Worm (Caenorhabditis elegans) whole organism, young adult: ENCODE results near the gene C08B6.11.
A peak's percentile ranks its signal among the peaks of the same experiment; 100 is the strongest.

Experiments used
- B0019.2 ChIP-seq: fragments of 200-800 bp; sonication (Bioruptor generic); conservative IDR thresholded peaks from 2 replicates; pipeline ENCODE4 v1.3.6; 2022; ENCODE audit warnings: missing genetic modification reagents, missing genetic modification characterization, missing compliant biosample characterization
- B0261.1 ChIP-seq: sonication (generic microtip); optimal IDR thresholded peaks from 2 replicates; lab custom pipeline; 2016; ENCODE audit warnings: mild to moderate bottlenecking, missing genetic modification characterization, moderate library complexity, missing compliant biosample characterization
- F37B4.10 ChIP-seq: fragments of 200-800 bp; sonication (Bioruptor generic); IDR thresholded peaks from 2 replicates; pipeline ENCODE4 v1.3.6; 2022; ENCODE audit warnings: missing genetic modification characterization, missing compliant biosample characterization
- Y53G8AR.9 ChIP-seq: fragments of 200-800 bp; sonication (Bioruptor generic); conservative IDR thresholded peaks from 2 replicates; pipeline ENCODE4 v1.3.6; 2022; ENCODE audit warnings: missing genetic modification reagents, missing genetic modification characterization, missing compliant biosample characterization
- Y56A3A.18 ChIP-seq: fragments of 200-800 bp; sonication (Bioruptor generic); IDR thresholded peaks from 2 replicates; pipeline ENCODE4 v1.3.6; 2022; ENCODE audit warnings: missing genetic modification reagents, missing genetic modification characterization, missing compliant biosample characterization
- Y95B8A.8 ChIP-seq: fragments of 200-800 bp; sonication (Bioruptor generic); IDR thresholded peaks from 2 replicates; pipeline ENCODE4 v1.3.6; 2022; ENCODE audit warnings: missing genetic modification reagents, missing genetic modification characterization, missing compliant biosample characterization
- athp-1 ChIP-seq: sonication (generic microtip); optimal IDR thresholded peaks from 2 replicates; lab custom pipeline; 2017; ENCODE audit warnings: mild to moderate bottlenecking, missing genetic modification characterization, missing compliant biosample characterization
- attf-3 ChIP-seq: fragments of 200-800 bp; sonication (Bioruptor generic); conservative IDR thresholded peaks from 2 replicates; pipeline ENCODE4 v1.3.6; 2022; ENCODE audit warnings: missing genetic modification reagents, missing genetic modification characterization, missing compliant biosample characterization
- bed-1 ChIP-seq: fragments of 200-800 bp; sonication (Bioruptor generic); IDR thresholded peaks from 2 replicates; pipeline ENCODE4 v1.3.6; 2022; ENCODE audit warnings: missing genetic modification reagents, missing genetic modification characterization, missing compliant biosample characterization
- cebp-2 ChIP-seq: fragments of 200-800 bp; sonication (Bioruptor generic); IDR thresholded peaks from 2 replicates; pipeline ENCODE4 v1.3.6; 2022; ENCODE audit warnings: missing genetic modification characterization, missing compliant biosample characterization
- egl-44 ChIP-seq: fragments of 200-800 bp; sonication (Bioruptor generic); IDR thresholded peaks from 2 replicates; pipeline ENCODE4 v1.3.6; 2022; ENCODE audit warnings: missing genetic modification reagents, missing genetic modification characterization, missing compliant biosample characterization
- egrh-3 ChIP-seq: fragments of 200-800 bp; sonication (Bioruptor generic); IDR thresholded peaks from 2 replicates; pipeline ENCODE4 v1.3.6; 2022; ENCODE audit warnings: missing genetic modification reagents, missing genetic modification characterization, missing compliant biosample characterization
- ets-4 ChIP-seq: fragments of 200-800 bp; sonication (Bioruptor generic); optimal IDR thresholded peaks from 2 replicates; lab custom pipeline; 2018; ENCODE audit warnings: mild to moderate bottlenecking, missing genetic modification characterization, missing compliant biosample characterization
- fkh-3 ChIP-seq: sonication (generic microtip); optimal IDR thresholded peaks from 2 replicates; lab custom pipeline; 2016; ENCODE audit warnings: mild to moderate bottlenecking, missing genetic modification characterization, missing compliant biosample characterization
- gei-17 ChIP-seq: fragments of 200-800 bp; sonication (Bioruptor generic); optimal IDR thresholded peaks from 2 replicates; lab custom pipeline; 2018; ENCODE audit warnings: mild to moderate bottlenecking, missing genetic modification characterization, missing compliant biosample characterization
- hlh-26 ChIP-seq: fragments of 200-800 bp; sonication (Bioruptor generic); conservative IDR thresholded peaks from 2 replicates; pipeline ENCODE4 v1.3.6; 2022; ENCODE audit warnings: missing genetic modification reagents, missing genetic modification characterization, missing compliant biosample characterization
- hmg-1.2 ChIP-seq: fragments of 200-800 bp; sonication (Bioruptor generic); IDR thresholded peaks from 2 replicates; pipeline ENCODE4 v1.3.6; 2022; ENCODE audit warnings: missing genetic modification reagents, missing genetic modification characterization, missing compliant biosample characterization
- hmg-20 ChIP-seq: fragments of 200-800 bp; sonication (Bioruptor generic); IDR thresholded peaks from 2 replicates; pipeline ENCODE4 v1.3.6; 2022; ENCODE audit warnings: missing genetic modification reagents, missing genetic modification characterization, missing compliant biosample characterization
- let-607 ChIP-seq, 2 experiments: fragments of 200-800 bp in 1 of 2; sonication (Bioruptor generic) in 1 of 2; sonication (generic microtip) in 1 of 2; optimal IDR thresholded peaks; 2 replicates each; lab custom pipeline; 2016 to 2018; ENCODE audit warnings: mild to moderate bottlenecking in 2 of 2, missing compliant biosample characterization in 2 of 2, missing genetic modification characterization in 2 of 2, moderate library complexity in 2 of 2, missing genotype in 1 of 2
- lin-26 ChIP-seq: fragments of 200-800 bp; sonication (Bioruptor generic); IDR thresholded peaks from 2 replicates; pipeline ENCODE4 v1.3.6; 2022; ENCODE audit warnings: missing genetic modification reagents, missing genetic modification characterization, missing compliant biosample characterization
- lin-35 ChIP-seq, 3 experiments: fragments of 150-350 bp in 2 of 3; sonication (generic microtip) in 1 of 3; optimal IDR thresholded peaks; 2 replicates each; lab custom pipeline; 2014 to 2018; ENCODE audit warnings: missing biosample characterization in 3 of 3, missing genetic modification characterization in 3 of 3, missing genetic modification reagents in 3 of 3
- lir-1 ChIP-seq: fragments of 200-800 bp; sonication (Bioruptor generic); conservative IDR thresholded peaks from 2 replicates; pipeline ENCODE4 v1.3.6; 2022; ENCODE audit warnings: missing genetic modification reagents, missing genetic modification characterization, missing compliant biosample characterization
- lsy-27 ChIP-seq: sonication (generic microtip); optimal IDR thresholded peaks from 2 replicates; lab custom pipeline; 2017; ENCODE audit warnings: missing genetic modification characterization, mild to moderate bottlenecking, missing compliant biosample characterization, antibody characterized with exemption, missing genotype, borderline replicate concordance; ENCODE audit not compliant: insufficient read depth
- madf-6 ChIP-seq: fragments of 200-800 bp; sonication (Bioruptor generic); IDR thresholded peaks from 2 replicates; pipeline ENCODE4 v1.3.6; 2022; ENCODE audit warnings: missing genetic modification reagents, missing genetic modification characterization, missing compliant biosample characterization
- madf-8 ChIP-seq: fragments of 200-800 bp; sonication (Bioruptor generic); conservative IDR thresholded peaks from 2 replicates; pipeline ENCODE4 v1.3.6; 2022; ENCODE audit warnings: missing genetic modification reagents, missing genetic modification characterization, missing compliant biosample characterization
- mcd-1 ChIP-seq: fragments of 200-800 bp; sonication (Bioruptor generic); IDR thresholded peaks from 2 replicates; pipeline ENCODE4 v1.3.6; 2022; ENCODE audit warnings: missing genetic modification reagents, missing genetic modification characterization, missing compliant biosample characterization
- mel-28 ChIP-seq: sonication (generic microtip); optimal IDR thresholded peaks from 2 replicates; lab custom pipeline; 2016; ENCODE audit warnings: borderline replicate concordance, mild to moderate bottlenecking, missing genetic modification characterization, missing compliant biosample characterization
- nfyb-1 ChIP-seq: fragments of 200-800 bp; sonication (Bioruptor generic); IDR thresholded peaks from 2 replicates; pipeline ENCODE4 v1.3.6; 2022; ENCODE audit warnings: missing genetic modification reagents, missing genetic modification characterization, missing compliant biosample characterization
- nhr-27 ChIP-seq: fragments of 200-800 bp; sonication (Bioruptor generic); optimal IDR thresholded peaks from 2 replicates; lab custom pipeline; 2018; ENCODE audit warnings: mild to moderate bottlenecking, missing genetic modification characterization, moderate library complexity, missing compliant biosample characterization
- nhr-80 ChIP-seq: sonication (generic microtip); optimal IDR thresholded peaks from 2 replicates; lab custom pipeline; 2016; ENCODE audit warnings: missing genetic modification characterization, missing compliant biosample characterization
- nhr-90 ChIP-seq: sonication (generic microtip); optimal IDR thresholded peaks from 2 replicates; lab custom pipeline; 2016; ENCODE audit warnings: missing genotype, mild to moderate bottlenecking, missing genetic modification characterization, missing compliant biosample characterization
- pha-4 ChIP-seq: fragments of 150-350 bp; sonication (generic microtip); optimal IDR thresholded peaks from 2 replicates; lab custom pipeline; 2014; ENCODE audit warnings: missing biosample characterization, missing genetic modification reagents, missing genetic modification characterization
- rcor-1 ChIP-seq: fragments of 200-800 bp; sonication (Bioruptor generic); IDR thresholded peaks from 2 replicates; pipeline ENCODE4 v1.3.6; 2022; ENCODE audit warnings: missing genetic modification reagents, missing genetic modification characterization, missing compliant biosample characterization
- sdz-38 ChIP-seq: sonication (generic microtip); optimal IDR thresholded peaks from 2 replicates; lab custom pipeline; 2016; ENCODE audit warnings: missing genotype, missing genetic modification characterization, missing compliant biosample characterization
- snpc-1.3 ChIP-seq: sonication (generic microtip); optimal IDR thresholded peaks from 2 replicates; lab custom pipeline; 2017; ENCODE audit warnings: missing genetic modification characterization, mild to moderate bottlenecking, missing compliant biosample characterization, antibody characterized with exemption, moderate library complexity, missing genotype, missing genetic modification reagents; ENCODE audit not compliant: insufficient read depth
- snpc-4 ChIP-seq, 5 experiments: fragments of 150-350 bp in 1 of 5; sonication (generic microtip) in 4 of 5; optimal IDR thresholded peaks; 2 replicates each; lab custom pipeline; 2014 to 2018; ENCODE audit warnings: missing genetic modification characterization in 5 of 5, missing biosample characterization in 3 of 5, antibody characterized with exemption in 2 of 5, mild to moderate bottlenecking in 2 of 5, missing compliant biosample characterization in 2 of 5, missing genotype in 2 of 5, moderate library complexity in 2 of 5, missing genetic modification reagents in 1 of 5
- somi-1 ChIP-seq: fragments of 200-800 bp; sonication (Bioruptor generic); optimal IDR thresholded peaks from 2 replicates; lab custom pipeline; 2018; ENCODE audit warnings: mild to moderate bottlenecking, missing genetic modification characterization, missing compliant biosample characterization
- tbx-9 ChIP-seq: sonication (generic microtip); optimal IDR thresholded peaks from 2 replicates; lab custom pipeline; 2016; ENCODE audit warnings: borderline replicate concordance, missing genetic modification characterization, inconsistent platforms, missing compliant biosample characterization
- unc-62 ChIP-seq: fragments of 150-350 bp; optimal IDR thresholded peaks from 2 replicates; lab custom pipeline; 2014; ENCODE audit warnings: missing biosample characterization, missing genetic modification reagents, missing genetic modification characterization
- zfh-2 ChIP-seq: fragments of 200-800 bp; sonication (Bioruptor generic); conservative IDR thresholded peaks from 2 replicates; pipeline ENCODE4 v1.3.6; 2022; ENCODE audit warnings: missing genetic modification reagents, missing genetic modification characterization, missing compliant biosample characterization

C08B6.11 gene

ce11 chrV:10094374-10094773, 13.0 kb upstream of the C08B6.11 start, which contains the start of gene srd-49:
TSS of gene srd-49 (plus strand) at chrV:10094674.
- no peak for TF ChIP-seq lin-26 (GFP tag; lab: Robert Waterston, UW)
- no peak for TF ChIP-seq hmg-20 (GFP tag; lab: Robert Waterston, UW)
- no peak for TF ChIP-seq hlh-26
- TF ChIP-seq let-607 (tag; optimal IDR thresholded peaks at IDR 0.05; lab: Kevin White, UChicago) = no peak
- no peak for TF ChIP-seq mcd-1
- no peak for TF ChIP-seq egl-44 (GFP tag; lab: Robert Waterston, UW)
- TF ChIP-seq egrh-3 (GFP tag; lab: Robert Waterston, UW) = no peak
- no peak for TF ChIP-seq cebp-2
- TF ChIP-seq zfh-2 = no peak
- TF ChIP-seq F37B4.10 = no peak
- no peak for TF ChIP-seq lin-35 (GFP tag; optimal IDR thresholded peaks at IDR 0.05; lab: Kevin White, UChicago)
- no peak for TF ChIP-seq B0261.1 (tag; lab: Kevin White, UChicago)
- no peak for TF ChIP-seq Y95B8A.8
- no peak for TF ChIP-seq madf-8 (GFP tag; lab: Robert Waterston, UW)
- TF ChIP-seq tbx-9 (tag; lab: Kevin White, UChicago) = no peak
- TF ChIP-seq nhr-27 (tag; lab: Kevin White, UChicago) = no peak
- TF ChIP-seq gei-17 (GFP tag; lab: Kevin White, UChicago) = no peak
- no peak for TF ChIP-seq pha-4 (tag; lab: Kevin White, UChicago)
- TF ChIP-seq lir-1 (GFP tag; lab: Robert Waterston, UW) = no peak
- TF ChIP-seq, all 124 proteins: peak for 0

DNA sequence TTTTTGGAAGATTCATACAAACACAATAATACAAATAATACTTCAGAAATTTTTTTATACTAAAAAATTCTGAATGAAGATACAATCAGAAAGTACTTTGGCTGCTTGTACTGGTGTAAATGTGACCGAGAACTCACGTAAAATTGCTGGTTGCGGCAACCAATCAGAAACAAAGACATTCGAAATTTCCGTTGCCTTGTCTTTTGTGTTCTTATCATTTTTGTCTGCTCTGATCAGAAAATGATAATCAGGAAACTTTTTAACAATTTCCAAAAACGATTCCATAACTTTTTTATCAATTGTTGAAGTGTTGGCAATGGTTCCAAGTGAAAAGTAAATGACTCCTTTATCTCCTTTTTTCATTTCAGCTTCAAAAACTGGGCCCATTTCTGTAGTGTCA, 10.5 kb upstream of the C08B6.11 start:
- no peak for TF ChIP-seq madf-8 (GFP tag; lab: Robert Waterston, UW)
- no peak for TF ChIP-seq Y53G8AR.9 (GFP tag; lab: Robert Waterston, UW)
- no peak for TF ChIP-seq madf-6 (GFP tag; lab: Robert Waterston, UW)
- no peak for TF ChIP-seq Y95B8A.8
- peak; percentile 62 for TF ChIP-seq nhr-80 (tag; lab: Kevin White, UChicago)
- no peak for TF ChIP-seq B0019.2 (GFP tag; lab: Robert Waterston, UW)
- no peak for TF ChIP-seq pha-4 (tag; lab: Kevin White, UChicago)
- no peak for TF ChIP-seq nhr-90

DNA sequence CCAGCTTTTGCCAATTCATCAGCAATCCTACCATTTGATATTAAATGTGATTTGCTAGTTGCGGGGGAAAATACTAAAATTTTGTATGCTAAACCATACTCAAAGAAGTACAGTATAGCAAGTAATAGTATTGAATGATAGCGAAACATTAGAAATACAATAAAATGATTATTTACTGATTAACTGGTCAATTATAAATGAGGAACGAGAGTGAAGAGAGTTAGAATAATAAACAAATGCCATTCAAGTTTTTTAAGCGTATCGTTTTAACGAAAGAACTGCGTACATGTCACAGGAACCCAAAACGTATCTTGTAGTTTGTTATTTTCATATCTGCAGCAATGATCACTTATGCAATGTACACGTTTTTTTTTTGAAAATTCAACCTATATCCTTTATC, 9.0 kb upstream of the C08B6.11 start, which contains the start of gene ugt-47:
Gene ugt-47 (minus strand): TSS at position 169 of the 400 bp plus-strand sequence.
- TF ChIP-seq unc-62 (GFP tag; lab: Kevin White, UChicago) (peak; percentile 14), fkh-3 (no peak), ets-4 (GFP tag; lab: Kevin White, UChicago) (no peak), somi-1 (GFP tag; lab: Kevin White, UChicago) (no peak), Y56A3A.18 (GFP tag; lab: Robert Waterston, UW) (no peak), snpc-4 (GFP tag; optimal IDR thresholded peaks at IDR 0.05; lab: Kevin White, UChicago) (no peak), snpc-4 (tag; optimal IDR thresholded peaks at IDR 0.05; lab: Kevin White, UChicago) (no peak), nhr-80 (tag; lab: Kevin White, UChicago) (peak; percentile 52)

DNA sequence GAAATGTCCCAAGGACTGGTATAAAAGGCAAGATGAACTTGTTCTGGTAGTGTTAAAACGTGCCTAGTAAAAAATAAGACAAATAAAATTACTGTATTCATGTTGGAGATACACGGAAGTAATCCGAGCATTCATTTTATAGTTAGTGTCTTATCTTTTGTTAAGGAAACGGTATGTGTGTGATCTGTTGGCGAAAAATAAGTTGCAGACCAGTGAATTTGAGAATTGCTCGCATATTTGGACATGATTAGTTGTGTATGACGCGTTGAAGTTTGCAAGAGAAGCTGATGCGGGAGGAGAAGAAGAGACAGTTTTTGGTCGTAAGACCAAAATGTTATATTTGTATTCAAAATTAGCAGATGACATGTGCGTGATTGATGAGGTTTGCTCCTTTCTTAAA, 5.5 kb upstream of the C08B6.11 start, which contains the start of gene C08B6.14:
Gene C08B6.14 (minus strand): TSS at position 101 of the 400 bp plus-strand sequence.
- no peak for TF ChIP-seq mcd-1
- no peak for TF ChIP-seq hlh-26
- TF ChIP-seq hmg-20 (GFP tag; lab: Robert Waterston, UW) = no peak
- no peak for TF ChIP-seq madf-8 (GFP tag; lab: Robert Waterston, UW)
- TF ChIP-seq gei-17 (GFP tag; lab: Kevin White, UChicago) = no peak
- no peak for TF ChIP-seq hmg-1.2 (GFP tag; lab: Robert Waterston, UW)
- TF ChIP-seq sdz-38 = no peak
- TF ChIP-seq nhr-90 = no peak
- no peak for TF ChIP-seq nfyb-1 (GFP tag; lab: Robert Waterston, UW)
- no peak for TF ChIP-seq lsy-27 (tag; lab: Kevin White, UChicago)
- TF ChIP-seq snpc-1.3 (tag; lab: Kevin White, UChicago) = no peak
- no peak for TF ChIP-seq rcor-1 (GFP tag; lab: Robert Waterston, UW)
- no peak for TF ChIP-seq mel-28
- TF ChIP-seq B0261.1 (tag; lab: Kevin White, UChicago) = no peak
- TF ChIP-seq attf-3 (GFP tag; lab: Robert Waterston, UW) = no peak
- no peak for TF ChIP-seq bed-1
- no peak for TF ChIP-seq athp-1 (tag; lab: Kevin White, UChicago)
